Worm (Caenorhabditis elegans) whole organism, late embryonic: ENCODE results near the gene srd-74.
A peak's percentile ranks its signal among the peaks of the same experiment; 100 is the strongest.
"Not testable (repeated sequence)": the region's sequence is repeated elsewhere in the genome, so short reads cannot be mapped to it uniquely, and the experiment has no call there.

Experiments used
- C38D4.7 ChIP-seq: fragments of 200-800 bp; sonication (Bioruptor generic); optimal IDR thresholded peaks from 2 replicates; lab custom pipeline; 2018; ENCODE audit warnings: mild to moderate bottlenecking, missing genetic modification characterization, moderate library complexity, missing compliant biosample characterization
- K02D7.2 ChIP-seq: sonication (generic microtip); optimal IDR thresholded peaks from 2 replicates; lab custom pipeline; 2017; ENCODE audit warnings: mild to moderate bottlenecking, missing genetic modification characterization, missing compliant biosample characterization
- T23F11.4 ChIP-seq: fragments of 200-800 bp; sonication (Bioruptor generic); optimal IDR thresholded peaks from 2 replicates; lab custom pipeline; 2018; ENCODE audit warnings: mild to moderate bottlenecking, missing genetic modification characterization, missing compliant biosample characterization
- ceh-14 ChIP-seq: sonication (generic microtip); optimal IDR thresholded peaks from 2 replicates; lab custom pipeline; 2016; ENCODE audit warnings: missing genotype, missing genetic modification characterization, missing compliant biosample characterization
- ceh-18 ChIP-seq: sonication (generic microtip); optimal IDR thresholded peaks from 2 replicates; lab custom pipeline; 2016; ENCODE audit warnings: missing genetic modification characterization, missing compliant biosample characterization
- ceh-19 ChIP-seq: fragments of 200-800 bp; sonication (Bioruptor generic); optimal IDR thresholded peaks from 2 replicates; lab custom pipeline; 2018; ENCODE audit warnings: mild to moderate bottlenecking, missing genetic modification characterization, missing compliant biosample characterization
- ceh-34 ChIP-seq: sonication (generic microtip); optimal IDR thresholded peaks from 2 replicates; lab custom pipeline; 2016; ENCODE audit warnings: mild to moderate bottlenecking, missing genetic modification characterization, missing compliant biosample characterization
- ceh-45 ChIP-seq: fragments of 200-800 bp; sonication (Bioruptor generic); IDR thresholded peaks from 2 replicates; pipeline ENCODE4 v1.3.6; 2022; ENCODE audit warnings: missing genetic modification reagents, missing genetic modification characterization, missing compliant biosample characterization
- ceh-48 ChIP-seq: sonication (generic microtip); optimal IDR thresholded peaks from 2 replicates; lab custom pipeline; 2016; ENCODE audit warnings: missing genetic modification characterization, inconsistent platforms, missing compliant biosample characterization
- ceh-6 ChIP-seq: fragments of 200-800 bp; sonication (Bioruptor generic); optimal IDR thresholded peaks from 2 replicates; lab custom pipeline; 2018; ENCODE audit warnings: mild to moderate bottlenecking, missing genetic modification characterization, missing compliant biosample characterization
- dmd-4 ChIP-seq: sonication (generic microtip); optimal IDR thresholded peaks from 2 replicates; lab custom pipeline; 2016; ENCODE audit warnings: borderline replicate concordance, missing genetic modification characterization, missing compliant biosample characterization
- dve-1 ChIP-seq: sonication (generic microtip); optimal IDR thresholded peaks from 2 replicates; lab custom pipeline; 2017; ENCODE audit warnings: antibody characterized with exemption, mild to moderate bottlenecking, missing genetic modification characterization, missing compliant biosample characterization
- ets-4 ChIP-seq: sonication (generic microtip); optimal IDR thresholded peaks from 2 replicates; lab custom pipeline; 2016; ENCODE audit warnings: missing genetic modification characterization, missing compliant biosample characterization
- fax-1 ChIP-seq: sonication (generic microtip); optimal IDR thresholded peaks from 2 replicates; lab custom pipeline; 2016; ENCODE audit warnings: missing genotype, missing genetic modification characterization, missing compliant biosample characterization
- fkh-10 ChIP-seq: fragments of 150-350 bp; optimal IDR thresholded peaks from 2 replicates; lab custom pipeline; 2014; ENCODE audit warnings: missing biosample characterization, missing genetic modification reagents, missing genetic modification characterization
- fkh-6 ChIP-seq: sonication (generic microtip); optimal IDR thresholded peaks from 2 replicates; lab custom pipeline; 2016; ENCODE audit warnings: missing genetic modification characterization, missing compliant biosample characterization
- gmeb-2 ChIP-seq: sonication (generic microtip); optimal IDR thresholded peaks from 2 replicates; lab custom pipeline; 2016; ENCODE audit warnings: missing genetic modification characterization, inconsistent platforms, missing compliant biosample characterization
- hlh-13 ChIP-seq: fragments of 200-800 bp; sonication (Bioruptor generic); optimal IDR thresholded peaks from 2 replicates; lab custom pipeline; 2018; ENCODE audit warnings: mild to moderate bottlenecking, missing genetic modification characterization, missing compliant biosample characterization
- hlh-15 ChIP-seq: sonication (generic microtip); optimal IDR thresholded peaks from 2 replicates; lab custom pipeline; 2016; ENCODE audit warnings: missing genetic modification characterization, missing compliant biosample characterization
- hlh-6 ChIP-seq: sonication (generic microtip); optimal IDR thresholded peaks from 2 replicates; lab custom pipeline; 2016; ENCODE audit warnings: missing genotype, missing genetic modification characterization, missing compliant biosample characterization
- hlh-8 ChIP-seq: sonication (generic microtip); optimal IDR thresholded peaks from 2 replicates; lab custom pipeline; 2016; ENCODE audit warnings: missing genotype, missing genetic modification characterization, missing compliant biosample characterization
- lim-6 ChIP-seq: sonication (generic microtip); optimal IDR thresholded peaks from 2 replicates; lab custom pipeline; 2016; ENCODE audit warnings: missing genetic modification characterization, missing compliant biosample characterization
- lin-11 ChIP-seq: fragments of 200-800 bp; sonication (Bioruptor generic); optimal IDR thresholded peaks from 2 replicates; lab custom pipeline; 2018; ENCODE audit warnings: mild to moderate bottlenecking, missing genetic modification characterization, missing compliant biosample characterization
- madf-2 ChIP-seq: sonication (generic microtip); optimal IDR thresholded peaks from 2 replicates; lab custom pipeline; 2017; ENCODE audit warnings: missing genetic modification characterization, missing compliant biosample characterization
- nfya-1 ChIP-seq: sonication (generic microtip); optimal IDR thresholded peaks from 2 replicates; lab custom pipeline; 2017; ENCODE audit warnings: missing genetic modification characterization, mild to moderate bottlenecking, missing compliant biosample characterization, antibody characterized with exemption, moderate library complexity
- nhr-232 ChIP-seq: sonication (generic microtip); optimal IDR thresholded peaks from 2 replicates; lab custom pipeline; 2016; ENCODE audit warnings: missing genetic modification characterization, missing compliant biosample characterization
- npax-4 ChIP-seq: sonication (generic microtip); optimal IDR thresholded peaks from 2 replicates; lab custom pipeline; 2016; ENCODE audit warnings: missing genetic modification characterization, missing compliant biosample characterization
- pag-3 ChIP-seq: sonication (generic microtip); optimal IDR thresholded peaks from 2 replicates; lab custom pipeline; 2016; ENCODE audit warnings: missing compliant biosample characterization, missing genetic modification characterization, borderline replicate concordance
- pat-9 ChIP-seq: fragments of 200-800 bp; sonication (Bioruptor generic); optimal IDR thresholded peaks from 2 replicates; lab custom pipeline; 2018; ENCODE audit warnings: mild to moderate bottlenecking, missing genetic modification characterization, moderate library complexity, missing compliant biosample characterization
- pax-1 ChIP-seq: fragments of 150-350 bp; optimal IDR thresholded peaks from 2 replicates; lab custom pipeline; 2014; ENCODE audit warnings: missing biosample characterization, missing genetic modification characterization
- pha-2 ChIP-seq: sonication (generic microtip); optimal IDR thresholded peaks from 2 replicates; lab custom pipeline; 2017; ENCODE audit warnings: mild to moderate bottlenecking, missing genetic modification characterization, missing compliant biosample characterization
- pqm-1 ChIP-seq: sonication (generic microtip); optimal IDR thresholded peaks from 2 replicates; lab custom pipeline; 2016; ENCODE audit warnings: missing genetic modification characterization, missing compliant biosample characterization
- ref-2 ChIP-seq: sonication (generic microtip); optimal IDR thresholded peaks from 2 replicates; lab custom pipeline; 2016; ENCODE audit warnings: missing genetic modification characterization, missing compliant biosample characterization
- sox-4 ChIP-seq: sonication (generic microtip); optimal IDR thresholded peaks from 2 replicates; lab custom pipeline; 2017; ENCODE audit warnings: mild to moderate bottlenecking, missing genetic modification characterization, inconsistent platforms, missing compliant biosample characterization
- ttx-3 ChIP-seq: sonication (generic microtip); optimal IDR thresholded peaks from 2 replicates; lab custom pipeline; 2016; ENCODE audit warnings: missing genetic modification reagents, missing genetic modification characterization, missing compliant biosample characterization
- unc-3 ChIP-seq, 2 experiments: fragments of 200-800 bp in 1 of 2; sonication (Bioruptor generic) in 1 of 2; sonication (generic microtip) in 1 of 2; conservative IDR thresholded peaks in 1 of 2; optimal IDR thresholded peaks in 1 of 2; 2 replicates each; pipeline versions ENCODE4 v1.3.6 to Lab custom; 2016 to 2022; ENCODE audit warnings: missing compliant biosample characterization in 2 of 2, missing genetic modification characterization in 2 of 2, missing genetic modification reagents in 1 of 2
- unc-42 ChIP-seq: sonication (generic microtip); optimal IDR thresholded peaks from 2 replicates; lab custom pipeline; 2016; ENCODE audit warnings: missing genotype, missing genetic modification characterization, missing compliant biosample characterization
- unc-55 ChIP-seq: sonication (generic microtip); optimal IDR thresholded peaks from 2 replicates; lab custom pipeline; 2017; ENCODE audit warnings: missing biosample characterization, missing genetic modification reagents, missing genetic modification characterization
- unc-86 ChIP-seq: sonication (generic microtip); optimal IDR thresholded peaks from 2 replicates; lab custom pipeline; 2016; ENCODE audit warnings: missing genetic modification characterization, missing compliant biosample characterization
- ztf-16 ChIP-seq: sonication (generic microtip); optimal IDR thresholded peaks from 2 replicates; lab custom pipeline; 2017; ENCODE audit warnings: missing genetic modification characterization, missing compliant biosample characterization

Gene srd-74

DNA sequence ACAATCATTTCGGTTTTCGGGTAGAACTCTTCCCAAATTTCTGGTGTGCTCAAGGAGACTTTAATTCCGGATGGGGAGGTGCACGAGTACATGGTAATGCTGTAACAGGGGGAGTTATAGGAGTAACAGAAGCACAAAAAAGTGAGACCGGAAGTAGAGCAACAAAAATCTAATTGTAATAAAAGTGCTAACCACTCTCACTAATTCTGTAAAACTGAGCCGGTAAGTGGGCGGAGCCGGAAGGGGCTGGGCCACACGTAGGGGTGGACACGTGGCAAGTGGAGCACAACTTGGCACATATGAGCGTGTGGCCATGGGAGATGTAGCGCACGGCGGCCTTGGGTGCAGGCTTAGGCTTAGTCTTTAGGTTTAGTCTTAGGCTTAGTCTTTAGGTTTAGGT lies 4.1 kb downstream of the srd-74 start, which contains the start of gene tbx-38 (continued):
- TF ChIP-seq gmeb-2 (no peak), ceh-18 (tag; lab: Kevin White, UChicago) (no peak)
- TF ChIP-seq, all 69 proteins: peak for 0

ce11 chrIII:11787376-11787775 lies 5.5 kb downstream of the srd-74 start, which contains the start of gene C24H11.1:
C24H11.1 (plus strand) TSS chrIII:11787676.
- not testable (repeated sequence) for TF ChIP-seq nhr-232; unc-55; hlh-13 (GFP tag; lab: Kevin White, UChicago)

DNA sequence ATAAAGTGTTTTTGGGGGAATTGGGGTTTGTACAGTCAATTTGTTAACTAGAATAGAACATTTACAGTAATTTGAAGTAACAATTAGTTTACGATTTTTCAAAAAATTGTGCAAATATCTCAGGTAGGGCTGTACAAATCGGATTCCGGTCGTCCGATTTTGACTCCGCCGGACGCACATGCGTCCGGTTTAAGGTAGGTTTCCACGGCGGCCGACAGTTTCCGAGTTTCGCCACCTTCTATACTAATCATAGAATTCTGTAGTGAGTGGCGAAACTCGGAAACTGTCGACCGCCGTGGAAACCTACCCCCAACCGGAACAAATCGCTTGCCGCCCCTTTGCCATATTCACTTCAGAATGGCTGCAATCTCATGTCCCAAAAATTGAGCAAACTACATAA lies 7.6 kb downstream of the srd-74 start:
- TF ChIP-seq hlh-6 (no peak), lim-6 (tag; lab: Kevin White, UChicago) (no peak), pat-9 (tag; lab: Kevin White, UChicago) (no peak), fkh-6 (tag; lab: Kevin White, UChicago) (no peak), pha-2 (tag; lab: Kevin White, UChicago) (no peak), nhr-232 (no peak), dve-1 (tag; lab: Kevin White, UChicago) (no peak), unc-55 (no peak), pag-3 (tag; lab: Kevin White, UChicago) (no peak), T23F11.4 (GFP tag; lab: Kevin White, UChicago) (no peak), lin-11 (no peak), pax-1 (tag; lab: Kevin White, UChicago) (no peak), unc-42 (tag; lab: Kevin White, UChicago) (no peak), madf-2 (no peak), ceh-45 (GFP tag; lab: Robert Waterston, UW) (no peak), fkh-10 (GFP tag; lab: Kevin White, UChicago) (no peak), hlh-13 (GFP tag; lab: Kevin White, UChicago) (no peak), unc-3 (GFP tag; conservative IDR thresholded peaks at IDR 0.05; lab: Robert Waterston, UW) (no peak), unc-3 (tag; optimal IDR thresholded peaks at IDR 0.05; lab: Kevin White, UChicago) (no peak), npax-4 (no peak), C38D4.7 (GFP tag; lab: Kevin White, UChicago) (no peak)

DNA sequence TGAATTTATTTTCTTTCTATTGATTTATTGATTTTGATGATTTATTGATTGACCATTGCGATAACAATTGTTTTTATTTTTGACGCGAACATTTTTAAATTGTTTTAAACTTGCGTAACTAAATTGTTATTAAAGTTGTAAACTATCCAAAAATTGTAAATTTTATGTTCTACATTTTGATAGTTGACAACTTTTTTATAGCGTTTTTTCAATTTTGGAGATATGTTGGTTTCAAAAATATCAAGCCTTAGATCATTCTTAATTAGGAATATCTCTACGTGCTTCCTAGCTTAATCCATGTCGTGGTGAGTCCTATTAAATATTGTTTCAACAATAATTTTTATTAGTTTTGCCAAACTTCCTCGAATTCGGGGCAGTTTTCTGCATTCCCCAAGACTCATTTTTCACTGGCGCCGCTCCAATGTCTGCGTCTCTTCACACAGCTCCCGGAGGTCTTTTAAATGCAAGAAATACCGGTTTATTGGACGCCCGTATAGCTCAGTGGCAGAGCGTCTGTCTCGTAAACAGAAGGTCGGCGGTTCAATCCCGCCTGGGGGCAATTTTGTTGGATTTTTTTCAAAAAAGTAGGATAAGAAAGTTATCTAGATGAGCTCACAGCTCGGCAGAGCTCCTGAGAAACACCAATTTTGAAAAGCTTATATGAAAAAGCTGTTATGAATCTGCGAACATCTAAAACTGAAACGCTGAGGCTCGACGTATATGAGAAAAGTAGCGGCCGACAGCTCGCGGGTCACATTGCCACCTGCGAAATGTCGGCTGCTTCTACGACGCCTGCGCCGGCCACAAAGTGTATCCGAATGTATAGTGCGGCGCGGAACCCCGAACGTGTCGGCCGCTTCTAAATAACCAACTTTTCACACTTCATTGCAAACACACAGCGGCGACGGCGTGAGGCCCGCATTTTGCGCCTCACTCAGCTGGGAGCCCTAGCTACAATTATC lies 10.7 kb downstream of the srd-74 start, which contains the start of gene C24H11.2:
Gene C24H11.2 (minus strand): TSS at position 51 of the 962 bp plus-strand sequence.
- TF ChIP-seq fax-1 (tag; lab: Kevin White, UChicago) (peak; percentile 39), pqm-1 (tag; lab: Kevin White, UChicago) (peak; percentile 29), pat-9 (tag; lab: Kevin White, UChicago) (peak; percentile 61), sox-4 (tag; lab: Kevin White, UChicago) (peak; percentile 69), gmeb-2 (peak; percentile 46), dve-1 (tag; lab: Kevin White, UChicago) (peak; percentile 25), ztf-16 (tag; lab: Kevin White, UChicago) (peak; percentile 42), hlh-6 (peak; percentile 34), ceh-18 (tag; lab: Kevin White, UChicago) (peak; percentile 35), nhr-232 (peak; percentile 16), hlh-8 (tag; lab: Kevin White, UChicago) (peak; percentile 5), npax-4 (peak; percentile 22), dmd-4 (peak; percentile 33), ceh-48 (tag; lab: Kevin White, UChicago) (peak; percentile 38), pha-2 (tag; lab: Kevin White, UChicago) (peak; percentile 44), ceh-19 (GFP tag; lab: Kevin White, UChicago) (peak; percentile 63), ceh-6 (GFP tag; lab: Kevin White, UChicago) (peak; percentile 40), ceh-14 (peak; percentile 70), unc-86 (tag; lab: Kevin White, UChicago) (peak; percentile 10), lin-11 (peak; percentile 20), ets-4 (tag; lab: Kevin White, UChicago) (peak; percentile 3), C38D4.7 (GFP tag; lab: Kevin White, UChicago) (peak; percentile 43), K02D7.2 (tag; lab: Kevin White, UChicago) (peak; percentile 73), hlh-15 (tag; lab: Kevin White, UChicago) (peak; percentile 30), nfya-1 (tag; lab: Kevin White, UChicago) (peak; percentile 6), ref-2 (peak; percentile 4), hlh-13 (GFP tag; lab: Kevin White, UChicago) (peak; percentile 12), ceh-45 (GFP tag; lab: Robert Waterston, UW) (0 out of 2 replicates have a peak, but pooled peaks have one; percentile 10), ttx-3 (tag; lab: Kevin White, UChicago) (peak; percentile 12), ceh-34 (tag; lab: Kevin White, UChicago) (peak; percentile 33), madf-2 (peak; percentile 52), unc-3 (tag; optimal IDR thresholded peaks at IDR 0.05; lab: Kevin White, UChicago) (peak; percentile 11)
- TF ChIP-seq unc-3 (GFP tag; conservative IDR thresholded peaks at IDR 0.05; lab: Robert Waterston, UW): not testable (repeated sequence)
